Worm (Caenorhabditis elegans) whole organism, L1 larva: ENCODE data around the gene K07D4.5.

Source experiments
- F16B12.6 ChIP-seq: fragments of 150-350 bp; optimal IDR thresholded peaks from 2 replicates; lab custom pipeline; 2014; ENCODE audit warnings: missing biosample characterization, missing genetic modification characterization
- aha-1 ChIP-seq: fragments of 150-350 bp; optimal IDR thresholded peaks from 2 replicates; lab custom pipeline; 2014; ENCODE audit warnings: missing biosample characterization, missing genetic modification characterization
- aly-2 ChIP-seq: fragments of 150-350 bp; optimal IDR thresholded peaks from 2 replicates; lab custom pipeline; 2014; ENCODE audit warnings: missing biosample characterization, missing genetic modification characterization
- blmp-1 ChIP-seq: fragments of 150-350 bp; optimal IDR thresholded peaks from 2 replicates; lab custom pipeline; 2014; ENCODE audit warnings: missing biosample characterization, missing genetic modification characterization
- ceh-8 ChIP-seq: fragments of 200-800 bp; sonication (Bioruptor generic); optimal IDR thresholded peaks from 2 replicates; lab custom pipeline; 2018; ENCODE audit warnings: mild to moderate bottlenecking, missing genetic modification characterization, moderate library complexity, missing compliant biosample characterization
- dsc-1 ChIP-seq: sonication (generic microtip); optimal IDR thresholded peaks from 2 replicates; lab custom pipeline; 2016; ENCODE audit warnings: mild to moderate bottlenecking, missing genetic modification characterization, missing compliant biosample characterization
- efl-3 ChIP-seq: fragments of 200-800 bp; sonication (Bioruptor generic); optimal IDR thresholded peaks from 2 replicates; lab custom pipeline; 2018; ENCODE audit warnings: mild to moderate bottlenecking, missing genetic modification characterization, missing compliant biosample characterization
- elt-2 ChIP-seq: sonication (generic microtip); optimal IDR thresholded peaks from 2 replicates; lab custom pipeline; 2016; ENCODE audit warnings: missing genetic modification characterization, mild to moderate bottlenecking, inconsistent platforms, missing compliant biosample characterization, missing genetic modification reagents
- elt-3 ChIP-seq, 6 experiments: fragments of 150-350 bp in 1 of 6; sonication (generic microtip); optimal IDR thresholded peaks; 2 replicates each; lab custom pipeline; 2017 to 2018; ENCODE audit warnings: missing biosample characterization in 6 of 6, missing genetic modification characterization in 6 of 6, inconsistent platforms in 1 of 6
- fos-1 ChIP-seq: fragments of 150-350 bp; optimal IDR thresholded peaks from 2 replicates; lab custom pipeline; 2014; ENCODE audit warnings: missing biosample characterization, missing genetic modification characterization
- isw-1 ChIP-seq: fragments of 200-800 bp; sonication (Bioruptor generic); IDR thresholded peaks from 2 replicates; pipeline ENCODE4 v1.3.6; 2022; ENCODE audit warnings: missing genetic modification characterization, missing compliant biosample characterization
- lin-14 ChIP-seq: fragments of 200-800 bp; sonication (Bioruptor generic); optimal IDR thresholded peaks from 2 replicates; lab custom pipeline; 2018; ENCODE audit warnings: mild to moderate bottlenecking, missing genetic modification characterization, moderate library complexity, missing compliant biosample characterization
- lin-15B ChIP-seq: fragments of 150-350 bp; sonication (generic microtip); optimal IDR thresholded peaks from 3 replicates; lab custom pipeline; 2014; ENCODE audit warnings: missing biosample characterization, missing genetic modification characterization
- lsy-2 ChIP-seq, 2 experiments: fragments of 150-350 bp; optimal IDR thresholded peaks; 2 replicates each; lab custom pipeline; 2014; ENCODE audit warnings: missing biosample characterization in 2 of 2, missing genetic modification characterization in 2 of 2
- mab-9 ChIP-seq: fragments of 200-800 bp; sonication (Bioruptor generic); IDR thresholded peaks from 2 replicates; pipeline ENCODE4 v1.3.6; 2022; ENCODE audit warnings: missing genetic modification reagents, missing genetic modification characterization, missing compliant biosample characterization
- mef-2 ChIP-seq: fragments of 150-350 bp; optimal IDR thresholded peaks from 2 replicates; lab custom pipeline; 2014; ENCODE audit warnings: missing biosample characterization, missing genetic modification characterization
- nhr-237 ChIP-seq: fragments of 150-350 bp; optimal IDR thresholded peaks from 2 replicates; lab custom pipeline; 2014; ENCODE audit warnings: missing biosample characterization, missing genetic modification characterization
- nhr-76 ChIP-seq: sonication (generic microtip); optimal IDR thresholded peaks from 2 replicates; lab custom pipeline; 2017; ENCODE audit warnings: missing biosample characterization, missing genetic modification characterization
- nhr-90 ChIP-seq: sonication (generic microtip); optimal IDR thresholded peaks from 2 replicates; lab custom pipeline; 2016; ENCODE audit warnings: mild to moderate bottlenecking, missing genetic modification characterization, missing compliant biosample characterization; ENCODE audit not compliant: poor library complexity
- pax-3 ChIP-seq: fragments of 200-800 bp; sonication (Bioruptor generic); optimal IDR thresholded peaks from 2 replicates; lab custom pipeline; 2018; ENCODE audit warnings: mild to moderate bottlenecking, missing genetic modification characterization, moderate library complexity, missing compliant biosample characterization
- skn-1 ChIP-seq: fragments of 150-350 bp; optimal IDR thresholded peaks from 2 replicates; lab custom pipeline; 2014; ENCODE audit warnings: missing biosample characterization, missing genetic modification characterization
- unc-130 ChIP-seq: fragments of 150-350 bp; optimal IDR thresholded peaks from 2 replicates; lab custom pipeline; 2017; ENCODE audit warnings: missing biosample characterization, missing genetic modification characterization, inconsistent platforms
- unc-30 ChIP-seq: sonication (generic microtip); optimal IDR thresholded peaks from 2 replicates; lab custom pipeline; 2017; ENCODE audit warnings: missing biosample characterization, missing genetic modification characterization
- unc-86 ChIP-seq: sonication (generic microtip); optimal IDR thresholded peaks from 2 replicates; lab custom pipeline; 2016; ENCODE audit warnings: missing genetic modification characterization, missing compliant biosample characterization
- vab-15 ChIP-seq: sonication (generic microtip); optimal IDR thresholded peaks from 2 replicates; lab custom pipeline; 2017; ENCODE audit warnings: missing genotype, mild to moderate bottlenecking, missing genetic modification characterization, missing compliant biosample characterization
- xbp-1 ChIP-seq: sonication (generic microtip); optimal IDR thresholded peaks from 2 replicates; lab custom pipeline; 2016; ENCODE audit warnings: missing genetic modification characterization, missing compliant biosample characterization
- zip-4 ChIP-seq: fragments of 200-800 bp; sonication (Bioruptor generic); optimal IDR thresholded peaks from 2 replicates; lab custom pipeline; 2018; ENCODE audit warnings: mild to moderate bottlenecking, missing genetic modification characterization, moderate library complexity, missing compliant biosample characterization

K07D4.5 gene

DNA sequence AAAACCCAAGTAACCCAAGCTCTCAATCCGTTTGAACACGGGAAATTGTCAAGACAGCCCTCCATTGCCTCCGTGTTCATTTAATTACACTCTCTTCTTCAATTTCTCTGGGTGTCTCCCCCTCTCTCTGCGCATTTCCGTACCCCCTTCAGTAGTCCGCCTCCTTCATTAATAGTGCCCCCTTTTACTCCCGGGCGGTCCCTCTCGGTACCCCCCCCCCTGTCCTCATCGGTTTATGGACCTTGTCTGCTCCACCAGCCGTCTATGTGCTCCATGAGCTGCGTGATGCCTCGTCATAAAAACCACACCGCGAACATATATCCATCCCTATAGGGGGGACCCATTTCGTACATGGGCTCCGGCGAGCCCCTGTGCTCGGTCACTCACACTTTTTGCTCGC lies 25.8 kb downstream of the K07D4.5 start:
- TF ChIP-seq lin-14 (GFP tag; lab: Kevin White, UChicago) (peak; percentile 9), nhr-76 (tag; lab: Kevin White, UChicago) (no peak)

DNA sequence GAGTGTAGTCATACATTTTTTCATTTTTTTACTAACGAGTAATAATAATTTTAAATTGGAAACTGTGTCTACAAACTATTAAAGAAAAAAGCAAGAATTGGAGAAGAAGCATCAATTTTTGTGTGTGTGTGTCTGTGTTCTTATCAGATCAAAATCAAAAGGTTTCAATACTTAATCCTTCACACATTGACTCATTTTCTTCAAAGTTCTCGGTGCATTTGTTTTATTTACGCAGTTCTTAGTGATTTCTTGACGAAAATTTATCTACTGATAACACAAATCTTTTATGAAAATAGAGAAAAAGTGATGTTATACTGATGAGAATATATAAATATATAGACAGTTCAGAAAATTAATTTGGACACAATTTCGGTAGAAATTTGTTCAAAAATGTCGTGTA lies 29.4 kb downstream of the K07D4.5 start, which contains the start of gene clc-22:
Gene clc-22, minus strand, starts transcription at position 71 of the 400 bp plus-strand sequence.
- TF ChIP-seq mef-2 (tag; lab: Kevin White, UChicago), result no peak
- TF ChIP-seq elt-2, result peak; percentile 52

DNA sequence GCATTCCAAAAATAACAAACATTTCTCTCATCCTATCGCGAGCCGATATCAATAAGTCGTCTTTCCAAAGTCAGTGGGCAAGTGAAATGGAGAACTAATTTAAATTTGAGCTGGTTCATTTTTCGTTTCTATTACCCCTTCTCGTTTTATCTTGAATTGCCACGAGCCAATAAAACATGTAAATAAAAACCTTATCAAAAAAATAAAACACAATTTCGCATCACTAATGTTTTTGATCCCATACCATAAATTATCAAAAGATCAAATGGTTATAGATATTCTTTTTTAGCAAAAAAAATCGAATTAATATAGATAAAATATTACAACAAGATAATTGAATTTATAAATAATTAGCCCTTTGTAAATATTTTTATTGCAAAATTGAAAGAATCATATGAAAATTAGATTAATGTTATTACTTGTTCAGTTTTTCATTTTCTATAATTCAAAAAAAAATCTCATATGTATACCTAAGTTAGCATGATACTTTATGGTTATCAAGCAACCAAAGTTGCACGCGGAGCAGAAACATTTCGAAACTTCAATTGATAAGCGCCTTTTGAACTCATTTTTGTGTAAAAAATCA lies 32.6 kb downstream of the K07D4.5 start, which contains the start of gene Y14H12A.1:
Gene Y14H12A.1, plus strand, starts transcription at position 536 of the 586 bp plus-strand sequence.
- TF ChIP-seq unc-30 (no peak), lsy-2 (tag; optimal IDR thresholded peaks at IDR 0.05; lab: Kevin White, UChicago) (no peak), blmp-1 (tag; lab: Kevin White, UChicago) (no peak), skn-1 (tag; lab: Kevin White, UChicago) (no peak), vab-15 (tag; lab: Kevin White, UChicago) (no peak), aha-1 (no peak), elt-2 (peak; percentile 69)

DNA sequence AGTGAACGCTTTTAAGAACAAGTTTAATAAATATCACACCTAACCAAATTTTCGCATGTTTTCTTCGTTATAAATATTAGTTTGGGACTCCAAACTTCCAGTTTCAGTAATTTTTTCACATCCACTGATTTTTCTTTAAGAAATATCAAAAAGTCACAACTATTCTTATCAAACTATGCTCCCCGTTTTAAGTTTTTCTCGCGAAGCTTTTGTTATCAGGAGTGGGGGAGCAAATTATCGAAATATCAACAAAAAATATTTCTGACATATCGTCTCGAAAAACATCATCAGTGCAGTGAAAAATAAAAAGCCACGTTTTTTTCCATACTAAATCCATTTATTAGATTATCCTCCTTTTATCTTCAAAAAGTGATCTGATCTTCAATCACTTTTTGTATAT lies 33.3 kb downstream of the K07D4.5 start:
- no peak for TF ChIP-seq blmp-1 (tag; lab: Kevin White, UChicago)
- TF ChIP-seq elt-2, result peak; percentile 80
- no peak for TF ChIP-seq nhr-90
- TF ChIP-seq ceh-8 (GFP tag; lab: Kevin White, UChicago), result no peak

DNA sequence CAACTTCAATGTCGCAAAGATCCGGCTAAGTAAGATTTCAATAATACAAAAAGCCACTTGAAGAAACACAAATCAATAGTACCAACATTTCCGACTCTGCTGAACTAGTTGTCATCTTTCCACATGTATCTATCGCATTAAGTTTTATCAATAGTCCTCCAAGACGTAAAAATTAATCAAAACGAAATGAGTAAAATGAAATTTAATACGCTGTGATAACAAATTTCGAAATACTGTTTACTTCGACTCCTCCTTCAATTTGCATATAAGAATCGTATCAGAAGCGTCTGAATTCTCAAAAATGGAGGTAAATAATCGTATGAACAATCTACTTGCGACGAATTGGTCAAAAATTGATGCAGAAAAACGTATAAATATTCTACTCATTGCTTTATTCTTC lies 34.7 kb downstream of the K07D4.5 start:
- TF ChIP-seq skn-1 (tag; lab: Kevin White, UChicago) (no peak), unc-86 (tag; lab: Kevin White, UChicago) (no peak), lin-15B (tag; lab: Kevin White, UChicago) (no peak), elt-2 (peak; percentile 87), fos-1 (tag; lab: Kevin White, UChicago) (no peak)
- TF ChIP-seq, all 84 proteins: peak for 1

DNA sequence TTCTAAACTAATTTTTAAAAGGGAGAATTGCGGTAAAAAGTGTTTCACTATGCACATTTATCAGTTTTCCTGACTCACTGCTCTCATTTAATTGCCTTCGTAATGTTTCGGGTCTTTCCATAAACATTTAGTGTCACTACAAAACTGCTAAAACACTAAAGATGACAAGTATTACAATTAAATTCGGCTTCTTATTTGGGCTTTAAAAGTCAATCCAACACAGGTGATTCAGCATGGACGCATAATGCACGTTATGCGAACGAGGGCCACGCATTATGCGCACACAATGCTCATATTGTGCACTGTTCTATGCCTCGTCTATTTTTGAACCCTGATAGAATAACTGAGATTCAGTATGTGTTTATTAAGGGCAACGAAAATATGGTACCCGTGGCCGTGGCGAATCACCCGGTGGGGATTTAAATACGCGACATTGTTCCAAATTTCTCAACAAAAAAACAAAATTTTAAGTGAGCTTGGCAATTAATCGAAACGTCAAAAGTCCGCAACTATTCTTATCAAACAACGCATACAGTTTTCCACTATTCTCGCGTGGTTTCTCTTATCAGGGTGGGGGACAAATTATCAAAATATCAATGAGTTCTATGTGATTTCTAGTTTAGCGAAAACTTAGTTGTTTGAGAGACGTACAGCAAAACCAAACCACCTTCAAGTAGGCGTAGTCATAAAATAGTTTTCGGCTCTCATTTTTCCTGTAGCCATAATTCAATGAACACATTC lies 35.6 kb downstream of the K07D4.5 start, which contains the start of gene Y14H12A.2:
Gene Y14H12A.2, minus strand, starts transcription at position 51 of the 741 bp plus-strand sequence.
- peak; percentile 88 for TF ChIP-seq elt-2
- TF ChIP-seq zip-4 (GFP tag; lab: Kevin White, UChicago), result no peak
- TF ChIP-seq xbp-1 (tag; lab: Kevin White, UChicago), result no peak
- TF ChIP-seq elt-3 (tag; optimal IDR thresholded peaks at IDR 0.05; lab: Kevin White, UChicago), result no peak
- TF ChIP-seq nhr-237, result no peak

DNA sequence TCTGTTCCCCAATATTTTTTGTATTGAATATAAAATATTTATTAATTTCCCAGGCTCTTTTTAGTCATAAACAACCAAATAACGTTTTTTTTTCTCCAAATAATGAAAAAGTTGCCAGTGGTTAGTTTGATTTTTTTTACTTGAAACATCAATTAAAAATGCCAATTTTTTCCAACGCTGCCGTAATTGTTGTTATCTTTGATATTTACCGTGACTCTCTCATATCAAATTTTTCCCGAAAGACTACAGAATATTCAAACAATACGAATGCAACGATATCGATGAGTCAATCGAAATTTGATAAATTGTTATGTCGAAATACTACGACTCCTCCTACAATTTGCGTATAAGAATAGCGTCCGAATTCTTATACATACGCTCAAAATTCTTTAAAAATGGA lies 38.5 kb downstream of the K07D4.5 start, which contains the start of gene K10G6.5:
Gene K10G6.5, plus strand, starts transcription at position 345 of the 400 bp plus-strand sequence.
- peak; percentile 51 for TF ChIP-seq elt-2
- TF ChIP-seq mab-9 (GFP tag; lab: Robert Waterston, UW), result no peak

DNA sequence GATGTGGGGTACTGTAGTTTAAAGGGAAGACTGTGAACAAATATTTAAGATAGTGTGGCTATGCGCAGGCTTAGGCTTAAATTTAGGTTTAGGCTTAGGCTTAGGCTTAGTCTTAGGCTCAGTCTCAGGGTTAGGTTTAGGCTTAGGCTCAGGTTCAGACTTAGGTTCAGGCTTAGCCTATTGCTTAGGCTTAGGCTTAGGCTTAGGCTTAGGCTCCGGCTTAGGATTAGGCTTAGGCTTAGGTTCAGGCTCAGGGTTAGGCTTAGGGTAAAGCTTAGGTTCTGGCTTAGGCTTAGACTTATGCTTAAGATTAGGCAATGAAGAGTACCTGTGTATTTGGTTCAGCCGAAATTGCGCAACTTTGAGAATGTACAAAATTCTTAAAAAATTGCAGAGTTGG lies 41.1 kb downstream of the K07D4.5 start:
- TF ChIP-seq aly-2, result no peak

DNA sequence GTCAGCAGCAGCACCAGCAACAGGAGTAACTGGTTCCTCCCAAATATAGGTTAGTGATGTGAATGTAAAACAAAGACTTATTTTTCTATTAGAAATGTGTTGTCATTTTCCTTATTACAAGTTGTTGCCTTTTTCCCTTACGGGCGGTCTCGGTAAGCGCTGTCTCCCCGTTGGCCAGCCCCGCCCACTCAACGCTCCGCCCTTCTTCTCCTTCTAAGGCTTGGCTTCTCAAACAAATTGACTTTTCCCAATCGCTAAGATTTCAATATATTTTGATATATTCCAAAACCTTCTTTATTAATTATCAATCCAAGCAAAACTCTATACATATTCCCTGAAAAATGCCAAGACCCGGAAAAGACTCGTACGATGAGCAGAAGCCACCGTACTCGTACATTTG lies 43.0 kb downstream of the K07D4.5 start, which contains the start of gene lin-31:
Gene lin-31, plus strand, starts transcription at position 237 of the 400 bp plus-strand sequence.
- TF ChIP-seq pax-3 (tag; lab: Kevin White, UChicago) (no peak), F16B12.6 (tag; lab: Kevin White, UChicago) (no peak), zip-4 (GFP tag; lab: Kevin White, UChicago) (no peak), dsc-1 (tag; lab: Kevin White, UChicago) (no peak), efl-3 (GFP tag; lab: Kevin White, UChicago) (no peak), unc-130 (no peak), isw-1 (no peak)
